Fruit fly (Drosophila melanogaster): ENCODE data around the gene raskol.
A peak's percentile ranks its signal among the peaks of the same experiment; 100 is the strongest.

DNA sequence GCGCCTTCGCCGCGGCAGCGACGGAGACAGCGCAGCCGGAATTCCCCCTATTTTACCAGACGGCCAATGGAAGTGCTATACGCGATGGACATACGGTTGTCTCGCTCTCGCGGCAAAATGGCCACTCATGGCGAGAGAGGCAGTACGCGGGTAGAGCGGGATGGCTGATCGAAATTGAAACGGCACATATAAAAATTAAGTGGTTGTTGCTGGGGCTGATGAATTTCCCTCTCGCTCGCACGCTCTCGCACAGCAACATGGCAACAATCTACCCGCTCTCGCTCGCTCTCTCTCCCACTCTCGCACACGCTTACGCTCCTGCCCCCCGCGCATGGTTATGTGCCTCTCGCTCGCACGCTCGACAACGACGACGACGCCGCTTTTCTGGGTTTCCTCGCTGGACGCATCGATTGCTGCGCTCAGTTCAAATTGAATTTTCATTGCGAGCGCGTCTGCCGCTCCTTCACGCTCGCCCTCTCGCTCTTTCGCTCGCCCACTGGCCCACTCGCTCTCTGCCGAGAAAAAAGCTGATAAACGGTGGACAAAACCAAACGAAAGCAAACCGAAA is 58.3 kb downstream of the raskol start, which contains the start of gene unc-4:
- TF ChIP-seq Awh (GFP tag; IDR thresholded peaks at IDR 0.05), result no peak
- no peak for TF ChIP-seq CG9215 (GFP tag; IDR thresholded peaks at IDR 0.05)
- no peak for TF ChIP-seq CG18764 (GFP tag; optimal IDR thresholded peaks at IDR 0.05)
- TF ChIP-seq Ravus (GFP tag; IDR thresholded peaks at IDR 0.05), result no peak
- TF ChIP-seq CG1024 (GFP tag; IDR thresholded peaks at IDR 0.05), result no peak
- no peak for TF ChIP-seq slou (GFP tag; optimal IDR thresholded peaks at IDR 0.05)
- no peak for TF ChIP-seq Hmx (GFP tag; optimal IDR thresholded peaks at IDR 0.05)
- peak; percentile 69; the same call in 1 of the 4 replicates for TF ChIP-seq chinmo (GFP tag; IDR thresholded peaks at IDR 0.05; ENCODE audit: partially characterized antibody)
- no peak for TF ChIP-seq Dad (GFP tag; optimal IDR thresholded peaks at IDR 0.05)
